Worm (Caenorhabditis elegans) whole organism, L3 larva: ENCODE data around the gene fos-1.

Source experiments
- ceh-28 ChIP-seq: fragments of 150-350 bp; optimal IDR thresholded peaks from 2 replicates; lab custom pipeline; 2014; ENCODE audit warnings: missing biosample characterization, missing genetic modification reagents, missing genetic modification characterization
- egl-5 ChIP-seq: fragments of 150-350 bp; optimal IDR thresholded peaks from 2 replicates; lab custom pipeline; 2017; ENCODE audit warnings: missing biosample characterization, missing genetic modification reagents, missing genetic modification characterization, inconsistent platforms
- lin-15B ChIP-seq: fragments of 150-350 bp; optimal IDR thresholded peaks from 2 replicates; lab custom pipeline; 2014; ENCODE audit warnings: missing biosample characterization, missing genetic modification characterization

- TF ChIP-seq egl-5 (tag; lab: Kevin White, UChicago): no peak
- TF ChIP-seq lin-15B: peak; percentile 20
- TF ChIP-seq ceh-28 (tag; lab: Kevin White, UChicago): peak; percentile 25
Measured at ce11 chrV:5991490-5992069, 11.8 kb upstream of the fos-1 start.
